Fruit fly (Drosophila melanogaster) whole organism, embryonic: Measurements from ENCODE around the gene SrpRbeta.

Source experiments
- Ada2b ChIP-seq: fragments of 200-800 bp; sonication (Bioruptor generic); IDR thresholded peaks from 2 replicates; pipeline ENCODE4 v1.3.6; 2022; ENCODE audit warnings: missing biosample characterization, missing genetic modification characterization
- Awh ChIP-seq: fragments of 200-800 bp; sonication (Bioruptor generic); IDR thresholded peaks from 2 replicates; pipeline ENCODE4, ENCODE4 v1.3.6; 2022; ENCODE audit warnings: missing biosample characterization, missing genetic modification characterization
- BtbVII ChIP-seq: fragments of 200-800 bp; sonication (Bioruptor generic); optimal IDR thresholded peaks from 3 replicates; lab custom pipeline; 2017; ENCODE audit warnings: missing biosample characterization, mild to moderate bottlenecking, missing genetic modification characterization
- CG10209 ChIP-seq: fragments of 200-800 bp; sonication (Bioruptor generic); optimal IDR thresholded peaks from 3 replicates; lab custom pipeline; 2017; ENCODE audit warnings: missing biosample characterization, mild to moderate bottlenecking, missing genetic modification characterization, missing genetic modification reagents
- CG11247 ChIP-seq: fragments of 200-800 bp; sonication (Bioruptor generic); IDR thresholded peaks from 2 replicates; pipeline ENCODE4 v1.3.6; 2022; ENCODE audit warnings: missing biosample characterization, missing genetic modification characterization
- CG13296 ChIP-seq: fragments of 200-800 bp; sonication (Bioruptor generic); optimal IDR thresholded peaks from 3 replicates; lab custom pipeline; 2018; ENCODE audit warnings: missing biosample characterization, mild to moderate bottlenecking, missing genetic modification characterization
- CG13624 ChIP-seq: fragments of 200-800 bp; sonication (Bioruptor generic); optimal IDR thresholded peaks from 2 replicates; lab custom pipeline; 2016; ENCODE audit warnings: missing biosample characterization, missing genetic modification characterization
- CG14860 ChIP-seq: fragments of 200-800 bp; sonication (Bioruptor generic); IDR thresholded peaks from 3 replicates; pipeline ENCODE4 v1.3.6; 2022; ENCODE audit warnings: missing biosample characterization, missing genetic modification characterization; ENCODE audit not compliant: partially characterized antibody
- CG15601 ChIP-seq: fragments of 200-800 bp; sonication (Bioruptor generic); optimal IDR thresholded peaks from 3 replicates; lab custom pipeline; 2019; ENCODE audit warnings: missing biosample characterization, mild to moderate bottlenecking, missing genetic modification characterization, moderate library complexity
- CG1647 ChIP-seq: fragments of 200-800 bp; sonication (Bioruptor generic); optimal IDR thresholded peaks from 3 replicates; lab custom pipeline; 2016; ENCODE audit warnings: missing biosample characterization, missing genetic modification characterization
- CG2712 ChIP-seq: fragments of 200-800 bp; optimal IDR thresholded peaks from 3 replicates; lab custom pipeline; 2019; ENCODE audit warnings: missing biosample characterization, mild to moderate bottlenecking, missing genetic modification characterization, moderate library complexity
- CG42726 ChIP-seq: fragments of 200-800 bp; sonication (Bioruptor generic); IDR thresholded peaks from 2 replicates; pipeline ENCODE4 v1.3.6; 2022; ENCODE audit warnings: missing biosample characterization, missing genetic modification characterization; ENCODE audit not compliant: partially characterized antibody
- CG4424 ChIP-seq: fragments of 200-800 bp; sonication (Bioruptor generic); optimal IDR thresholded peaks from 3 replicates; lab custom pipeline; 2016; ENCODE audit warnings: missing biosample characterization, missing genetic modification characterization
- CG6654 ChIP-seq: fragments of 200-800 bp; sonication (Bioruptor generic); optimal IDR thresholded peaks from 2 replicates; lab custom pipeline; 2017; ENCODE audit warnings: missing biosample characterization, mild to moderate bottlenecking, missing genetic modification characterization
- CG8478 ChIP-seq: fragments of >200 bp; optimal IDR thresholded peaks from 2 replicates; lab custom pipeline; 2018
- CG9817 ChIP-seq: fragments of 200-800 bp; sonication (Bioruptor generic); optimal IDR thresholded peaks from 2 replicates; lab custom pipeline; 2018; ENCODE audit warnings: missing biosample characterization, mild to moderate bottlenecking, missing genetic modification characterization, moderate library complexity
- D19B ChIP-seq: fragments of 200-800 bp; sonication (Bioruptor generic); optimal IDR thresholded peaks from 2 replicates; lab custom pipeline; 2017; ENCODE audit warnings: missing biosample characterization, mild to moderate bottlenecking, missing genetic modification characterization
- Dll ChIP-seq: fragments of 200-800 bp; sonication (Bioruptor generic); IDR thresholded peaks from 4 replicates; pipeline ENCODE4 v1.3.6; 2022; ENCODE audit warnings: missing biosample characterization, missing genetic modification characterization; ENCODE audit not compliant: partially characterized antibody
- HmgD ChIP-seq: fragments of 200-800 bp; sonication (Bioruptor generic); optimal IDR thresholded peaks from 3 replicates; lab custom pipeline; 2016; ENCODE audit warnings: missing biosample characterization, missing genetic modification characterization
- Hmr ChIP-seq: fragments of 200-800 bp; sonication (Bioruptor generic); optimal IDR thresholded peaks from 3 replicates; lab custom pipeline; 2017; ENCODE audit warnings: mild to moderate bottlenecking, missing biosample characterization, missing genetic modification reagents, missing genetic modification characterization
- Hr78 ChIP-seq, 2 experiments: fragments of 200-800 bp in 1 of 2; fragments of >200 bp in 1 of 2; sonication (Bioruptor generic) in 1 of 2; optimal IDR thresholded peaks; 2 replicates each; lab custom pipeline; 2017 to 2019; ENCODE audit warnings: missing biosample characterization in 2 of 2, missing genetic modification characterization in 2 of 2, mild to moderate bottlenecking in 1 of 2, moderate library complexity in 1 of 2
- Neu2 ChIP-seq: fragments of 200-800 bp; sonication (Bioruptor generic); optimal IDR thresholded peaks from 3 replicates; lab custom pipeline; 2016; ENCODE audit warnings: missing biosample characterization, missing genetic modification characterization, borderline replicate concordance
- Oaz ChIP-seq: fragments of 200-800 bp; sonication (Bioruptor generic); IDR thresholded peaks from 2 replicates; pipeline ENCODE4 v1.3.6; 2022; ENCODE audit warnings: missing biosample characterization, missing genetic modification characterization
- PHDP ChIP-seq: fragments of 200-800 bp; sonication (Bioruptor generic); optimal IDR thresholded peaks from 3 replicates; lab custom pipeline; 2018; ENCODE audit warnings: missing biosample characterization, mild to moderate bottlenecking, missing genetic modification characterization, moderate library complexity
- Trl ChIP-seq, 3 experiments: fragments of >200 bp in 2 of 3; fragments of 200-800 bp in 1 of 3; sonication (Bioruptor generic) in 1 of 3; optimal IDR thresholded peaks; 2 replicates in 1 of 3; 3 replicates in 2 of 3; lab custom pipeline; 2016 to 2017; ENCODE audit warnings: missing biosample characterization in 1 of 3, missing genetic modification characterization in 1 of 3
- abd-A ChIP-seq: fragments of 200-800 bp; sonication (Bioruptor generic); optimal IDR thresholded peaks from 3 replicates; lab custom pipeline; 2019; ENCODE audit warnings: missing biosample characterization, mild to moderate bottlenecking, missing genetic modification characterization, moderate library complexity
- cad ChIP-seq: fragments of >200 bp; optimal IDR thresholded peaks from 2 replicates; lab custom pipeline; 2017; ENCODE audit warnings: missing biosample characterization, missing genetic modification characterization
- caup ChIP-seq: fragments of 200-800 bp; sonication (Bioruptor generic); optimal IDR thresholded peaks from 3 replicates; lab custom pipeline; 2017; ENCODE audit warnings: missing biosample characterization, mild to moderate bottlenecking, missing genetic modification characterization, moderate library complexity; ENCODE audit not compliant: severe bottlenecking
- dm ChIP-seq: fragments of 200-800 bp; sonication (Bioruptor generic); optimal IDR thresholded peaks from 3 replicates; lab custom pipeline; 2016; ENCODE audit warnings: missing biosample characterization, missing genetic modification characterization
- dmrt99B ChIP-seq: fragments of 200-800 bp; sonication (Bioruptor generic); optimal IDR thresholded peaks from 2 replicates; lab custom pipeline; 2018; ENCODE audit warnings: missing biosample characterization, mild to moderate bottlenecking, missing genetic modification characterization, moderate library complexity
- fu2 ChIP-seq: fragments of 200-800 bp; sonication (Bioruptor generic); optimal IDR thresholded peaks from 2 replicates; lab custom pipeline; 2016; ENCODE audit warnings: missing biosample characterization, missing genetic modification characterization
- gem ChIP-seq: fragments of 200-800 bp; sonication (Bioruptor generic); optimal IDR thresholded peaks from 2 replicates; lab custom pipeline; 2019; ENCODE audit warnings: missing biosample characterization, mild to moderate bottlenecking, missing genetic modification characterization, moderate library complexity
- gfzf ChIP-seq: fragments of 200-800 bp; sonication (Bioruptor generic); optimal IDR thresholded peaks from 2 replicates; lab custom pipeline; 2016; ENCODE audit warnings: missing biosample characterization, mild to moderate bottlenecking, missing genetic modification characterization, moderate library complexity
- grn ChIP-seq: fragments of 200-800 bp; sonication (Bioruptor generic); optimal IDR thresholded peaks from 3 replicates; lab custom pipeline; 2017; ENCODE audit warnings: missing biosample characterization, missing genetic modification characterization
- gt ChIP-seq: fragments of 200-800 bp; sonication (Bioruptor generic); IDR thresholded peaks from 2 replicates; pipeline ENCODE4 v1.3.6; 2022; ENCODE audit warnings: missing biosample characterization, missing genetic modification characterization
- lmd ChIP-seq: fragments of 200-800 bp; sonication (Bioruptor generic); IDR thresholded peaks from 2 replicates; pipeline ENCODE4 v1.3.6; 2022; ENCODE audit warnings: missing biosample characterization, missing genetic modification characterization
- lola ChIP-seq, 3 experiments: fragments of >200 bp in 2 of 3; fragments of 200-800 bp in 1 of 3; sonication (Bioruptor generic) in 1 of 3; optimal IDR thresholded peaks; 2 replicates each; lab custom pipeline; 2017 to 2019; ENCODE audit warnings: missing biosample characterization in 3 of 3, missing genetic modification characterization in 3 of 3, mild to moderate bottlenecking in 1 of 3, moderate library complexity in 1 of 3
- org-1 ChIP-seq: fragments of 200-800 bp; sonication (Bioruptor generic); optimal IDR thresholded peaks from 2 replicates; lab custom pipeline; 2017; ENCODE audit warnings: missing biosample characterization, missing genetic modification characterization
- row ChIP-seq: fragments of 200-800 bp; sonication (Bioruptor generic); IDR thresholded peaks from 3 replicates; pipeline ENCODE4 v1.3.6; 2022; ENCODE audit warnings: missing biosample characterization, missing genetic modification characterization
- run ChIP-seq: fragments of 200-800 bp; sonication (Bioruptor generic); optimal IDR thresholded peaks from 3 replicates; lab custom pipeline; 2018; ENCODE audit warnings: missing biosample characterization, mild to moderate bottlenecking, missing genetic modification characterization
- sc ChIP-seq, 3 experiments: fragments of >200 bp in 2 of 3; fragments of 200-800 bp in 1 of 3; sonication (Bioruptor generic) in 1 of 3; optimal IDR thresholded peaks; 2 replicates in 2 of 3; 3 replicates in 1 of 3; lab custom pipeline; 2017; ENCODE audit warnings: mild to moderate bottlenecking in 1 of 3, missing biosample characterization in 1 of 3, missing genetic modification characterization in 1 of 3, missing genetic modification reagents in 1 of 3
- scrt ChIP-seq: fragments of 200-800 bp; sonication (Bioruptor generic); optimal IDR thresholded peaks from 2 replicates; lab custom pipeline; 2018; ENCODE audit warnings: missing biosample characterization, mild to moderate bottlenecking, missing genetic modification characterization, moderate library complexity
- slp2 ChIP-seq: fragments of 200-800 bp; sonication (Bioruptor generic); optimal IDR thresholded peaks from 2 replicates; lab custom pipeline; 2016; ENCODE audit warnings: missing biosample characterization, missing genetic modification characterization
- sr ChIP-seq: fragments of 200-800 bp; sonication (Bioruptor generic); IDR thresholded peaks from 3 replicates; pipeline ENCODE4 v1.3.6; 2022; ENCODE audit warnings: missing biosample characterization, missing genetic modification characterization
- stc ChIP-seq: fragments of 200-800 bp; sonication (Bioruptor generic); IDR thresholded peaks from 2 replicates; pipeline ENCODE4 v1.3.6; 2022; ENCODE audit warnings: missing biosample characterization, missing genetic modification characterization
- tio ChIP-seq: fragments of 200-800 bp; sonication (Bioruptor generic); optimal IDR thresholded peaks from 2 replicates; lab custom pipeline; 2017; ENCODE audit warnings: missing biosample characterization, missing genetic modification characterization, inconsistent platforms
- zfh1 ChIP-seq: fragments of 200-800 bp; sonication (Bioruptor generic); IDR thresholded peaks from 3 replicates; pipeline ENCODE4 v1.3.6; 2022; ENCODE audit warnings: missing biosample characterization, missing genetic modification characterization

SrpRbeta gene

dm6 chr3L:8725252-8725651 is 5.2 kb upstream of the SrpRbeta start:
- TF ChIP-seq CG1647 (GFP tag; lab: Kevin White, UChicago): no peak
- TF ChIP-seq PHDP: no peak

- peak; percentile 98 for TF ChIP-seq CG13624 (GFP tag; lab: Kevin White, UChicago)
- peak; percentile 92 for TF ChIP-seq Oaz
- TF ChIP-seq Trl (optimal IDR thresholded peaks at IDR 0.05; lab: Kevin White, UChicago): no peak
- TF ChIP-seq Trl (GFP tag; optimal IDR thresholded peaks at IDR 0.05; lab: Kevin White, UChicago): peak; percentile 97
- no peak for TF ChIP-seq CG8478 (lab: Kevin White, UChicago)
- TF ChIP-seq Hmr: peak; percentile 97
- peak; percentile 90 for TF ChIP-seq stc (GFP tag; lab: Robert Waterston, UW)
- peak; percentile 95 for TF ChIP-seq BtbVII (GFP tag; lab: Kevin White, UChicago)
- TF ChIP-seq Dll (GFP tag; lab: Robert Waterston, UW): no peak
- TF ChIP-seq cad (GFP tag; lab: Kevin White, UChicago): no peak
- peak; percentile 88 for TF ChIP-seq scrt
- TF ChIP-seq gfzf: peak; percentile 15
- TF ChIP-seq row (GFP tag; lab: Robert Waterston, UW): peak; percentile 99
- peak; percentile 58; the same call in 1 of the 3 replicates for TF ChIP-seq sr
- TF ChIP-seq gt: peak; percentile 89
- peak; percentile 86 for TF ChIP-seq run
- TF ChIP-seq slp2 (GFP tag; lab: Kevin White, UChicago): peak; percentile 97
- TF ChIP-seq HmgD (GFP tag; lab: Kevin White, UChicago): peak; percentile 95
- TF ChIP-seq CG42726 (GFP tag; lab: Robert Waterston, UW): no peak
- TF ChIP-seq CG6654 (GFP tag; lab: Kevin White, UChicago): peak; percentile 89
- TF ChIP-seq Hr78 (GFP tag; optimal IDR thresholded peaks at IDR 0.05; lab: Kevin White, UChicago): peak in 1 of 2 experiments; percentile 75
- TF ChIP-seq CG2712 (tag; lab: Kevin White, UChicago): peak; percentile 97
- peak; percentile 91 for TF ChIP-seq dm (GFP tag; lab: Kevin White, UChicago)
- peak; percentile 96 for TF ChIP-seq CG13296
- peak; percentile 94 for TF ChIP-seq dmrt99B (tag; lab: Kevin White, UChicago)
- no peak for TF ChIP-seq abd-A
- peak; percentile 97 for TF ChIP-seq caup (GFP tag; lab: Kevin White, UChicago)
- TF ChIP-seq fu2: peak; percentile 98
- no peak for TF ChIP-seq CG14860 (GFP tag; lab: Robert Waterston, UW)
- peak in 1 of 3 experiments; percentile 97 for TF ChIP-seq lola (GFP tag; optimal IDR thresholded peaks at IDR 0.05; lab: Kevin White, UChicago)
- peak; percentile 91 for TF ChIP-seq org-1 (GFP tag; lab: Kevin White, UChicago)
- no peak for TF ChIP-seq sc (optimal IDR thresholded peaks at IDR 0.05; lab: Kevin White, UChicago)
- TF ChIP-seq sc (GFP tag; optimal IDR thresholded peaks at IDR 0.05; lab: Kevin White, UChicago): peak; percentile 93
- TF ChIP-seq CG4424 (GFP tag; lab: Kevin White, UChicago): peak; percentile 97
- peak; percentile 94 for TF ChIP-seq CG15601
- TF ChIP-seq CG9817: peak; percentile 98
- TF ChIP-seq D19B (GFP tag; lab: Kevin White, UChicago): peak; percentile 95
- peak; percentile 98 for TF ChIP-seq gem (tag; lab: Kevin White, UChicago)
- peak; percentile 90 for TF ChIP-seq Awh (GFP tag; lab: Robert Waterston, UW)
- TF ChIP-seq zfh1: peak; percentile 94
- no peak for TF ChIP-seq grn (GFP tag; lab: Kevin White, UChicago)
- peak; percentile 97 for TF ChIP-seq lmd (GFP tag; lab: Robert Waterston, UW)
- peak; percentile 97 for TF ChIP-seq tio (GFP tag; lab: Kevin White, UChicago)
- peak; percentile 94; the same call in 1 of the 2 replicates for TF ChIP-seq CG11247 (GFP tag; lab: Robert Waterston, UW)
- TF ChIP-seq Neu2 (GFP tag; lab: Kevin White, UChicago): peak; percentile 90
- TF ChIP-seq CG10209 (GFP tag; lab: Kevin White, UChicago): peak; percentile 97
- TF ChIP-seq Ada2b (GFP tag; lab: Robert Waterston, UW): peak; percentile 94
Observed at dm6 chr3L:8721145-8721544, 1.1 kb upstream of the SrpRbeta start, which contains the start of the genes CG32022 and CG6511. Gene CG32022, minus strand, starts transcription at chr3L:8721272. Gene CG6511, plus strand, starts transcription at chr3L:8721324.
